Worm (Caenorhabditis elegans): ENCODE results near the gene C01G12.7.

Gene C01G12.7

DNA sequence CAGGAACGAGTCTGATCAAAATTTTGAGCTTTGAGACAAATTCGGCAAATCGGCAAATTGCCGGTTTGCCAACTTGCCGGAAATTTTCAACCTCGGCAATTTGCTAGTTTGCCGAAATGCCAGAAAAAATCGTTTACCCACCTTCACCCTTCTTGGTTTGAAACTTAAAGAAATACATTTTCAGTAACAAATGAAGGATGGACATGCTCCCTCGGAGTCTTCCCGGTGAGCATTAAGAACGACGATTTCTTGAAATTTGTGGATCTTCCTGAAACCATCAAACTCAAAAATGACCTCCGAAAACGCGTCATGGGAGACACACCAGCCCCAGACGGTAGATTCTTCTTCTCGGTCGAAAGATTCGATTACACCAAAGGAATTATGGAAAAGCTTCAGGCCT lies 11.0 kb upstream of the C01G12.7 start:
- no peak for TF ChIP-seq pes-1 (GFP tag; IDR thresholded peaks at IDR 0.05)
- TF ChIP-seq scrt-1 (GFP tag; IDR thresholded peaks at IDR 0.05), result no peak
- TF ChIP-seq ceh-13 (GFP tag; optimal IDR thresholded peaks at IDR 0.05), result no peak

DNA sequence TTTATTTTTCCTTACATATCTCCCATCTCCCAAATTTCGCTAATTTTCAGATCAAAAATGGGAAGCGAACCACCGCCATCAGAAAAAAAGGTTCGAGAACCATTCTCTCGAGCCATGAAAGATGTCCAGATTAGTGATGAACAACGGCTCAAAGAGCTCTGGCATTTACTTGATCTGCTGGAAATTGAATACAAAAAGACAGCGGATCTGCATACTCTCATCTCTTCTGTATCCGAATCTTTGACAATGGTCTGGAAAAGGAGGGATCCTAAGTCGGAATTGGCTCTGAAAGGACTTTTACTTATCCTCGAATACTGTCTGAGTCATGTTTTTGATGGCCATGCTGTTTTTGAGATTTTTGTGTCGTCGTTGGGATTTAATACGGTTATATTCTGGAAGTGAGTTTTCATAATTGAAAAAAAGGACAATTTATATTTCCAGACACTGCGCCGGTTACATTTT lies 9.2 kb upstream of the C01G12.7 start, which contains the start of gene tps-2:
Gene tps-2, plus strand, starts transcription at position 51 of the 462 bp plus-strand sequence.
- TF ChIP-seq flt-1 (GFP tag; IDR thresholded peaks at IDR 0.05) (no peak), scrt-1 (GFP tag; IDR thresholded peaks at IDR 0.05) (no peak), ets-7 (tag; optimal IDR thresholded peaks at IDR 0.05) (no peak), tbx-11 (GFP tag; IDR thresholded peaks at IDR 0.05) (no peak), F13C5.2 (tag; optimal IDR thresholded peaks at IDR 0.05) (no peak), hmg-4 (GFP tag; optimal IDR thresholded peaks at IDR 0.05) (no peak), ama-1 (optimal IDR thresholded peaks at IDR 0.05) (no peak), tbx-37 (GFP tag; conservative IDR thresholded peaks at IDR 0.05) (no peak), B0310.2 (tag; optimal IDR thresholded peaks at IDR 0.05) (no peak), tra-4 (tag; optimal IDR thresholded peaks at IDR 0.05) (no peak), hmbx-1 (tag; optimal IDR thresholded peaks at IDR 0.05) (no peak), ceh-36 (tag; optimal IDR thresholded peaks at IDR 0.05) (no peak), ceh-13 (GFP tag; optimal IDR thresholded peaks at IDR 0.05) (no peak), sea-1 (GFP tag; conservative IDR thresholded peaks at IDR 0.05) (no peak), hnd-1 (tag; optimal IDR thresholded peaks at IDR 0.05) (no peak), aly-1 (tag; optimal IDR thresholded peaks at IDR 0.05) (no peak), pes-1 (GFP tag; IDR thresholded peaks at IDR 0.05) (no peak)

DNA sequence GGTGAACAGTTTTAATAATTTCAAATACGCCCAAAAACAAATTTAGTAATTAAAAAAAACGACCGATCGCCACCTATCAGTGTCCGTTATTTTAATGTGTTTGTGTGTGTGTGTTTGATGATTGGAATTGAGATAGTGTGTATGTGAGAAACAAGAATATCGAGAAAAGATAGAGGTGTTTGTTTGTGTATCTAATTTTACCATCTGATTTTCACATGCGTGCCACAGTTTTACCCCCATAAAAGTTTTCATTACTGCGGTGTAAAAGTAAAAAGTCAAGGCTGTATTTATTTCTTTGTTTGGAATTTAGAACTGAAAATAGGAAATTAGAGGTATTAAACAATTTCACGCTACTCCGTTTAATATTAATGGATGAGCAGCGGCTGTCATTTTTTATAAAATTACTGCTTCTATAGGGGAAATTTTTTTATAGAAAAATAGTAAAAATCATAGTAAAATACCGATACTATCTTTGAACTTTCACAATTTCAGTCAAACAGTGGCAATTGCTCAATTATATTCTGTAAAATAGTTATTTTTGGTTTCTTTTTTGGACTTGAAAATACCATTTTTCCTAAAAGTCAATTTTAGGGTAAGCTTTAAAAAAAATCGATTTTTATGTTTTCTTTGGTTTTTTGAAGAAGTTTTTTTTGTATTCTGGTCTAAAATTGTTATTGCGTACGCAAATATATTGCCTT lies 8.4 kb upstream of the C01G12.7 start:
- no peak for TF ChIP-seq ets-7 (tag; optimal IDR thresholded peaks at IDR 0.05)
- TF ChIP-seq ceh-13 (GFP tag; optimal IDR thresholded peaks at IDR 0.05), result no peak
- no peak for TF ChIP-seq hmbx-1 (tag; optimal IDR thresholded peaks at IDR 0.05)
- TF ChIP-seq aly-1 (tag; optimal IDR thresholded peaks at IDR 0.05), result no peak
- TF ChIP-seq scrt-1 (GFP tag; IDR thresholded peaks at IDR 0.05), result no peak
- no peak for TF ChIP-seq tbx-11 (GFP tag; IDR thresholded peaks at IDR 0.05)
- TF ChIP-seq flt-1 (GFP tag; IDR thresholded peaks at IDR 0.05), result no peak
- TF ChIP-seq hnd-1 (tag; optimal IDR thresholded peaks at IDR 0.05), result no peak
- no peak for TF ChIP-seq pes-1 (GFP tag; IDR thresholded peaks at IDR 0.05)
- no peak for TF ChIP-seq tbx-37 (GFP tag; conservative IDR thresholded peaks at IDR 0.05)
- no peak for TF ChIP-seq F13C5.2 (tag; optimal IDR thresholded peaks at IDR 0.05)
- no peak for TF ChIP-seq tra-4 (tag; optimal IDR thresholded peaks at IDR 0.05)
- no peak for TF ChIP-seq B0310.2 (tag; optimal IDR thresholded peaks at IDR 0.05)
- TF ChIP-seq sea-1 (GFP tag; conservative IDR thresholded peaks at IDR 0.05), result no peak
- no peak for TF ChIP-seq ama-1 (optimal IDR thresholded peaks at IDR 0.05)
- TF ChIP-seq hmg-4 (GFP tag; optimal IDR thresholded peaks at IDR 0.05), result no peak
- TF ChIP-seq ceh-36 (tag; optimal IDR thresholded peaks at IDR 0.05), result no peak

DNA sequence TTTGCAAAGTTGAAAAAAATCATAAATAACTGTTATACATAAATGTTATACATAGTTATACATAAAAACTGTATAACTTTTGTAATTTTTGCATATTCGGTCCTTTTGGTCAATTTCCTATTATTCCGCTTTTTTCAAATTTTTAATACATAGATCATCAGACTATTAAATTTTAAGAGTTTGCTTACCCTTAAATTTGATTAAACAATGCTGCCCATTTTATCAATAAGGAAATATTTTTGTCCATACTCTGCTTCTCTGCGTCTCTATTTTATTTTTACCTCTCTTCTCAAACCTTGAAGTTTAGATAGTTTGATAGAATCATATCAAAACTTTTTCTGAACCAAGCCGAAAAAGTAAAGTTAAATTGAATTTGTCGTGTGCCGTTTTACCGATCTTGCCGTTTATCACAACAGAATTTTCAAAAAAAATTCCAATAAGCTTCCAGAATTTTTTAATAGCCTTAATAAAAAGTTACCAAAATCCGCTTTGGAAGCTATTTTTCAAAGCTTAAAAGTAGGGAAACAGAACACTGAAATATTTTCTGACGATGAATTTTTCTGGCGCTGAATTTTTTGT lies 7.7 kb upstream of the C01G12.7 start:
- TF ChIP-seq hmg-4 (GFP tag; optimal IDR thresholded peaks at IDR 0.05) (no peak), F13C5.2 (tag; optimal IDR thresholded peaks at IDR 0.05) (no peak), pes-1 (GFP tag; IDR thresholded peaks at IDR 0.05) (no peak), flt-1 (GFP tag; IDR thresholded peaks at IDR 0.05) (no peak), scrt-1 (GFP tag; IDR thresholded peaks at IDR 0.05) (no peak), tbx-37 (GFP tag; conservative IDR thresholded peaks at IDR 0.05) (no peak), hmbx-1 (tag; optimal IDR thresholded peaks at IDR 0.05) (no peak), ama-1 (optimal IDR thresholded peaks at IDR 0.05) (no peak), sea-1 (GFP tag; conservative IDR thresholded peaks at IDR 0.05) (no peak), tra-4 (tag; optimal IDR thresholded peaks at IDR 0.05) (no peak), ets-7 (tag; optimal IDR thresholded peaks at IDR 0.05) (no peak), hnd-1 (tag; optimal IDR thresholded peaks at IDR 0.05) (no peak), ceh-13 (GFP tag; optimal IDR thresholded peaks at IDR 0.05) (no peak), B0310.2 (tag; optimal IDR thresholded peaks at IDR 0.05) (no peak), tbx-11 (GFP tag; IDR thresholded peaks at IDR 0.05) (no peak), aly-1 (tag; optimal IDR thresholded peaks at IDR 0.05) (no peak), ceh-36 (tag; optimal IDR thresholded peaks at IDR 0.05) (no peak)

DNA sequence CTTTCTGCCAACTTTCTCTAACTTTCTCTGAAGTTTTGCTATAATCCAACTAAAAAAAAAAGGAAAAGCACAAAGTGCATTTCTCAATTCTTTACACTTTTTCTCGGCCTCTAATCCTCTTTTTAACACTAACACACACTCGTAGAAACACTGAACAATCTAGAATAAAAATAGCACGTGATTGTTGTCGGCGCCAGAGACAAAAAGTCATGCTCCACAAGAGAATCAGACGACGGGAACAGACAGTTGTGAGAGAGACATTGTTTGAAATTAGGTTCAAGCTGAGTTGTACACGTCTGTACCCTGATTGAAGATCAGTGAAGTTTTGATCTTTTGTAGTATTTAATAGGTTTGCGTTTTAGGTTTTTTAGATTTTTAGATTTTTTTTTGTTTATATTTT lies 6.7 kb upstream of the C01G12.7 start:
- TF ChIP-seq tbx-37 (GFP tag; conservative IDR thresholded peaks at IDR 0.05), result no peak
- TF ChIP-seq B0310.2 (tag; optimal IDR thresholded peaks at IDR 0.05), result no peak
- no peak for TF ChIP-seq ama-1 (optimal IDR thresholded peaks at IDR 0.05)

DNA sequence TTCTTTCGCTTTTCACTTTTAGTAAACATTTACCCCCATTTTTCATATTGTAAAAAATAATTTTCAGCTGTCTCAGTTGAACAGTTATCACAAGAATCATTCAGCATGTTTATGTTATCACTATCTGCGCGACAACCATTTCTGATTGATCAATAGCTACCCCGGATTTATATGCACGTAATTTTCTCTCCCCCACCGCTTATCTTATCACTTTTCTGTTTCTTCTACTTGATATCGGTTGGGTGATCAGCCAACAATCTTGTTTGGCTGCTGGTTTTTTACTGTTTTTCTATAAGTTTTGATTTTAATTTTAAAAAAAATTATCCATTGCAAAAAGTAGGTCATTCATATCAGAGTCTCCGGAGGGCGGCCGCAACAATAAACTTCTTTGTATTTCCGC lies 6.1 kb upstream of the C01G12.7 start:
- no peak for TF ChIP-seq F13C5.2 (tag; optimal IDR thresholded peaks at IDR 0.05)
- no peak for TF ChIP-seq ceh-36 (tag; optimal IDR thresholded peaks at IDR 0.05)
- TF ChIP-seq pes-1 (GFP tag; IDR thresholded peaks at IDR 0.05), result no peak

DNA sequence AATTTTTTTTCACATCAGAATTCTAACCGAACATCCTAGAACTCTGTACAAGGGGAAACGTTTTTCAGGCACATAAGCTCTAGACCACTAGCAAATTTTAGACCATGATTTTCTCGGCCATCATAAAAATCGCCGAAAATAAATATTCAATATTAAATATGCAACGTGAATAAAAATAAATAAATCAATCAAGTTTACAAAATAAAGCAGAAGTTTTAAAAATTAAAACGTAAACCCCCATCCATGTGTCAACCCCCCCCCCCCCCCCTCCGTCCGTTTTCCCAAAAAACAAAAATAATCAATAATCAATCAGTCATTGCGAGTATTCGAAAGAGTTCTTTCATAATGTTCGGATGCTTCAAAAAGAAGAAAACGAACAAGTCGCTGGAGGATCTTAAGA lies 1.6 kb upstream of the C01G12.7 start, which contains the start of gene catp-4:
Gene catp-4, plus strand, starts transcription at position 301 of the 400 bp plus-strand sequence.
- TF ChIP-seq flt-1 (GFP tag; IDR thresholded peaks at IDR 0.05) (no peak), hmg-4 (GFP tag; optimal IDR thresholded peaks at IDR 0.05) (no peak), aly-1 (tag; optimal IDR thresholded peaks at IDR 0.05) (no peak), ceh-13 (GFP tag; optimal IDR thresholded peaks at IDR 0.05) (no peak), B0310.2 (tag; optimal IDR thresholded peaks at IDR 0.05) (no peak), hmbx-1 (tag; optimal IDR thresholded peaks at IDR 0.05) (no peak)

DNA sequence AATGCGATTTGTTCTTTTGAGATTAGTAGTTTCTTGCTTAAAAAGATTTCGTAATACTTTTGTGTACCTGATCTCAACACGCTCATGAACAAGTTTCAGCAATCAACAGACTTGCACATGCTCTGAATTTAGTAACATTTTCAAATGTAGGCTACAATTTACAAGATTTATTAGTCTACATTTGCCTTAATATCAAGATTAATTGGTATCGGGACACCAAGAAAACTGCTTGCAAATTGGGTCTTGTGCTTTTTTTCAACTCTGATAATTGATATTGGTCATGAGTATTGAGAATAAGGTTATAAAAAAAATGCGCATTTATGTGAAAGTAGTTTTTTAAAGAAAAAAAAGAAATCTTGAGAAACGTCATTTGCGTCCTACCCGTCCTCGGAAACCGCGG lies 936 bp upstream of the C01G12.7 start:
- TF ChIP-seq tbx-37 (GFP tag; conservative IDR thresholded peaks at IDR 0.05) (no peak), B0310.2 (tag; optimal IDR thresholded peaks at IDR 0.05) (no peak), ama-1 (optimal IDR thresholded peaks at IDR 0.05) (no peak), aly-1 (tag; optimal IDR thresholded peaks at IDR 0.05) (no peak), tbx-11 (GFP tag; IDR thresholded peaks at IDR 0.05) (no peak), pes-1 (GFP tag; IDR thresholded peaks at IDR 0.05) (no peak), hmg-4 (GFP tag; optimal IDR thresholded peaks at IDR 0.05) (no peak), flt-1 (GFP tag; IDR thresholded peaks at IDR 0.05) (no peak), ceh-13 (GFP tag; optimal IDR thresholded peaks at IDR 0.05) (no peak), scrt-1 (GFP tag; IDR thresholded peaks at IDR 0.05) (no peak), tra-4 (tag; optimal IDR thresholded peaks at IDR 0.05) (no peak), F13C5.2 (tag; optimal IDR thresholded peaks at IDR 0.05) (no peak), ets-7 (tag; optimal IDR thresholded peaks at IDR 0.05) (no peak), ceh-36 (tag; optimal IDR thresholded peaks at IDR 0.05) (no peak)

All from whole organism, early embryonic.